Fruit fly (Drosophila melanogaster): ENCODE results near the gene kuk.

kuk gene

dm6 chr3R:17059100-17059810, 20.8 kb upstream of the kuk start (continued):
- TF ChIP-seq Lpt (GFP tag; optimal IDR thresholded peaks at IDR 0.05) (peak; percentile 80), Ets21C (GFP tag; optimal IDR thresholded peaks at IDR 0.05) (peak; percentile 77), Sox14 (GFP tag; optimal IDR thresholded peaks at IDR 0.05) (peak; percentile 91), OdsH (GFP tag; optimal IDR thresholded peaks at IDR 0.05) (peak; percentile 91), net (GFP tag; optimal IDR thresholded peaks at IDR 0.05) (peak; percentile 81), vri (GFP tag; optimal IDR thresholded peaks at IDR 0.05) (peak; percentile 72), Hr38 (GFP tag; optimal IDR thresholded peaks at IDR 0.05) (no peak), topi (GFP tag; optimal IDR thresholded peaks at IDR 0.05) (peak; percentile 81), Eip93F (GFP tag; optimal IDR thresholded peaks at IDR 0.05) (no peak), Sox102F (GFP tag; optimal IDR thresholded peaks at IDR 0.05) (peak; percentile 71), CG6854 (GFP tag; optimal IDR thresholded peaks at IDR 0.05) (peak; percentile 25), CG6163 (GFP tag; IDR thresholded peaks at IDR 0.05) (peak; percentile 61), CG11902 (GFP tag; optimal IDR thresholded peaks at IDR 0.05) (peak; percentile 80), CG1621 (tag; optimal IDR thresholded peaks at IDR 0.05) (peak; percentile 78), Ets96B (tag; optimal IDR thresholded peaks at IDR 0.05) (peak; percentile 83), CG11294 (GFP tag; IDR thresholded peaks at IDR 0.05) (peak; percentile 41), acj6 (GFP tag; optimal IDR thresholded peaks at IDR 0.05) (peak; percentile 87), achi (GFP tag; optimal IDR thresholded peaks at IDR 0.05) (peak; percentile 88), fd85E (GFP tag; optimal IDR thresholded peaks at IDR 0.05) (peak; percentile 26), Smox (GFP tag; optimal IDR thresholded peaks at IDR 0.05) (peak; percentile 74)

dm6 chr3R:17059811-17060169, 20.3 kb upstream of the kuk start:
- TF ChIP-seq salr (GFP tag; optimal IDR thresholded peaks at IDR 0.05) (peak in 1 of 2 experiments; percentile 27), Sox15 (GFP tag; optimal IDR thresholded peaks at IDR 0.05) (no peak), cyc (GFP tag; optimal IDR thresholded peaks at IDR 0.05) (no peak), Sox102F (GFP tag; optimal IDR thresholded peaks at IDR 0.05) (no peak), CG6808 (GFP tag; optimal IDR thresholded peaks at IDR 0.05) (no peak)

dm6 chr3R:17060244-17060664, 19.8 kb upstream of the kuk start:
- TF ChIP-seq CG31627 (GFP tag; optimal IDR thresholded peaks at IDR 0.05), result peak; percentile 10
- TF ChIP-seq CG11762 (GFP tag; optimal IDR thresholded peaks at IDR 0.05; ENCODE audit: insufficient read depth), result peak; percentile 58
- no peak for TF ChIP-seq Hr38 (GFP tag; optimal IDR thresholded peaks at IDR 0.05)
- TF ChIP-seq CG4318 (GFP tag; optimal IDR thresholded peaks at IDR 0.05), result peak; percentile 85
- peak; percentile 77 for TF ChIP-seq Eip75B (GFP tag; optimal IDR thresholded peaks at IDR 0.05)
- TF ChIP-seq CG34406 (GFP tag; optimal IDR thresholded peaks at IDR 0.05), result peak; percentile 50
- TF ChIP-seq topi (GFP tag; optimal IDR thresholded peaks at IDR 0.05), result peak; percentile 54
- no peak for TF ChIP-seq fd85E (GFP tag; optimal IDR thresholded peaks at IDR 0.05)
- peak; percentile 38 for TF ChIP-seq cyc (GFP tag; optimal IDR thresholded peaks at IDR 0.05)
- peak; percentile 65 for TF ChIP-seq fd59A (GFP tag; optimal IDR thresholded peaks at IDR 0.05)
- TF ChIP-seq CG16779 (tag; optimal IDR thresholded peaks at IDR 0.05), result no peak
- no peak for TF ChIP-seq CG1621 (tag; optimal IDR thresholded peaks at IDR 0.05)
- TF ChIP-seq vri (GFP tag; optimal IDR thresholded peaks at IDR 0.05), result no peak
- TF ChIP-seq fkh (GFP tag; optimal IDR thresholded peaks at IDR 0.05), result no peak
- peak; percentile 78 for TF ChIP-seq CG6276 (GFP tag; optimal IDR thresholded peaks at IDR 0.05)
- TF ChIP-seq Eip93F (GFP tag; optimal IDR thresholded peaks at IDR 0.05), result no peak
- peak; percentile 9 for TF ChIP-seq CG11902 (GFP tag; optimal IDR thresholded peaks at IDR 0.05)
- peak; percentile 71 for TF ChIP-seq achi (GFP tag; optimal IDR thresholded peaks at IDR 0.05)
- TF ChIP-seq CG32006 (GFP tag; optimal IDR thresholded peaks at IDR 0.05), result peak; percentile 95
- peak; percentile 75 for TF ChIP-seq net (GFP tag; optimal IDR thresholded peaks at IDR 0.05)
- peak; percentile 79 for TF ChIP-seq CG15336 (GFP tag; IDR thresholded peaks at IDR 0.05)
- TF ChIP-seq svp (GFP tag), result no peak
- TF ChIP-seq Ets21C (GFP tag; optimal IDR thresholded peaks at IDR 0.05), result no peak
- peak; percentile 40 for TF ChIP-seq CG7368 (GFP tag; optimal IDR thresholded peaks at IDR 0.05)
- TF ChIP-seq Met (GFP tag; optimal IDR thresholded peaks at IDR 0.05), result peak; percentile 52
- TF ChIP-seq Sox15 (GFP tag; optimal IDR thresholded peaks at IDR 0.05), result peak; percentile 43
- peak; percentile 93 for TF ChIP-seq Eip78C (GFP tag)
- TF ChIP-seq CG6792 (GFP tag; optimal IDR thresholded peaks at IDR 0.05), result peak; percentile 46
- TF ChIP-seq Sox102F (GFP tag; optimal IDR thresholded peaks at IDR 0.05), result no peak
- TF ChIP-seq CG10631 (GFP tag; optimal IDR thresholded peaks at IDR 0.05), result peak; percentile 73
- TF ChIP-seq Hr39 (GFP tag; optimal IDR thresholded peaks at IDR 0.05), result peak; percentile 31
- peak; percentile 73; the same call in 2 of the 3 replicates for TF ChIP-seq CG6163 (GFP tag; IDR thresholded peaks at IDR 0.05)
- TF ChIP-seq Hr4 (GFP tag; optimal IDR thresholded peaks at IDR 0.05), result peak; percentile 92
- TF ChIP-seq dac (GFP tag; optimal IDR thresholded peaks at IDR 0.05), result peak; percentile 65
- TF ChIP-seq pdm3 (GFP tag; optimal IDR thresholded peaks at IDR 0.05), result peak; percentile 75
- peak; percentile 25 for TF ChIP-seq Smox (GFP tag; optimal IDR thresholded peaks at IDR 0.05)
- peak in 1 of 2 experiments; percentile 93 for TF ChIP-seq salr (GFP tag; optimal IDR thresholded peaks at IDR 0.05)

All from whole organism, prepupa.